Fruit fly (Drosophila melanogaster) whole organism, pupa: ENCODE measurements around the gene CG13766.

ENCODE experiments used
- CG15710 ChIP-seq: fragments of 200-800 bp; sonication (Bioruptor generic); optimal IDR thresholded peaks from 2 replicates; lab custom pipeline; 2018; ENCODE audit warnings: missing biosample characterization, mild to moderate bottlenecking, missing genetic modification characterization, moderate library complexity
- CG17806 ChIP-seq: fragments of 200-800 bp; sonication (Bioruptor generic); optimal IDR thresholded peaks from 2 replicates; lab custom pipeline; 2018; ENCODE audit warnings: missing biosample characterization, mild to moderate bottlenecking, missing genetic modification characterization, moderate library complexity
- CG32121 ChIP-seq: fragments of 200-800 bp; sonication (Bioruptor generic); IDR thresholded peaks from 2 replicates; pipeline ENCODE4 v1.3.6; 2022; ENCODE audit warnings: missing biosample characterization, missing genetic modification characterization
- fd96Ca ChIP-seq: fragments of 200-800 bp; sonication (Bioruptor generic); IDR thresholded peaks from 3 replicates; pipeline ENCODE4 v1.3.6; 2022; ENCODE audit warnings: missing biosample characterization, missing genetic modification characterization
- rn ChIP-seq: fragments of 200-800 bp; sonication (Bioruptor generic); IDR thresholded peaks from 2 replicates; pipeline ENCODE4 v1.3.6; 2022; ENCODE audit warnings: missing biosample characterization, missing genetic modification characterization

DNA sequence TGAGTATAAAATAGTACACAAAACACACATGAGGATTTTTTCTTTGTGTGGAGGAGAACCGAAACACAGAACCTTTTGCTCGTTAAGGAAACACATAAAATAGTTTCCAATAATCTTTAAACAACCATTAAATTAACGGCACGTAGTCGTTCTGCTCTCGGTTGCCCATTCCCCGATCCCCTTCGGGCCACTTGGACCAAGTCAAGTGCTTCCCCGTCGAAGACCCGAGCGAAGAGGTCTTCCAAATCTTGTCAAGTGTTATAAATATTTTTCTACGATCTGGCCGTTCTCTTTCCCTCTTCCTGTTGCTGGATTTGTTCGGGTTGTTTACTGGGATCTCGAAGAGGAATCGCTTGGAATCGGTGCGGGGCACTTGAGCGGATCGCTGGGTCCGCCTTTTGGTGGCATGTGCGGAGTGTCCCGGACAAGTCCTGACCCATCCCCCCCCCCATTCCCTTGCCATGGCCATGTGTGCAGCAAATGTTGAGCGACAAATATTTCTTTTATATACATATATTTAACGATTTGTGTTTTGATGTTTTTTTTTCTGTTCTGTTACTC is 34.9 kb downstream of the CG13766 start:
- no peak for TF ChIP-seq CG32121 (GFP tag; lab: Robert Waterston, UW)
- no peak for TF ChIP-seq CG17806
- no peak for TF ChIP-seq CG15710 (tag; lab: Kevin White, UChicago)
- TF ChIP-seq fd96Ca (GFP tag; lab: Robert Waterston, UW) = no peak
- no peak for TF ChIP-seq rn (GFP tag; lab: Robert Waterston, UW)
